Worm (Caenorhabditis elegans): ENCODE results near the gene srxa-4.

- TF ChIP-seq B0310.2 (tag; optimal IDR thresholded peaks at IDR 0.05) (no peak), scrt-1 (GFP tag; IDR thresholded peaks at IDR 0.05) (no peak), ama-1 (optimal IDR thresholded peaks at IDR 0.05) (no peak), ets-7 (tag; optimal IDR thresholded peaks at IDR 0.05) (no peak), tbx-11 (GFP tag; IDR thresholded peaks at IDR 0.05) (no peak), aly-1 (tag; optimal IDR thresholded peaks at IDR 0.05) (no peak), hmbx-1 (tag; optimal IDR thresholded peaks at IDR 0.05) (no peak), hnd-1 (tag; optimal IDR thresholded peaks at IDR 0.05) (no peak), pes-1 (GFP tag; IDR thresholded peaks at IDR 0.05) (no peak), hmg-4 (GFP tag; optimal IDR thresholded peaks at IDR 0.05) (no peak), flt-1 (GFP tag; IDR thresholded peaks at IDR 0.05) (no peak), tbx-37 (GFP tag; conservative IDR thresholded peaks at IDR 0.05) (no peak), ceh-13 (GFP tag; optimal IDR thresholded peaks at IDR 0.05) (no peak)
Measured at ce11 chrV:7426594-7426993, 6.3 kb downstream of the srxa-4 start, which contains the start of gene srw-68.

Data from whole organism, early embryonic.